Worm (Caenorhabditis elegans) whole organism, L1 larva: ENCODE data around the gene npr-9.

ENCODE experiments used
- C16A3.4 ChIP-seq: fragments of 150-350 bp; optimal IDR thresholded peaks from 2 replicates; lab custom pipeline; 2014; ENCODE audit warnings: missing biosample characterization, missing genetic modification characterization
- C34B4.2 ChIP-seq: sonication (generic microtip); optimal IDR thresholded peaks from 2 replicates; lab custom pipeline; 2017; ENCODE audit warnings: mild to moderate bottlenecking, missing genetic modification characterization, missing compliant biosample characterization
- F16B12.6 ChIP-seq: fragments of 150-350 bp; optimal IDR thresholded peaks from 2 replicates; lab custom pipeline; 2014; ENCODE audit warnings: missing biosample characterization, missing genetic modification characterization
- alr-1 ChIP-seq: fragments of 200-800 bp; sonication (Bioruptor generic); optimal IDR thresholded peaks from 2 replicates; lab custom pipeline; 2018; ENCODE audit warnings: borderline replicate concordance, mild to moderate bottlenecking, missing genetic modification characterization, missing compliant biosample characterization
- blmp-1 ChIP-seq: fragments of 150-350 bp; optimal IDR thresholded peaks from 2 replicates; lab custom pipeline; 2014; ENCODE audit warnings: missing biosample characterization, missing genetic modification characterization
- ceh-8 ChIP-seq: fragments of 200-800 bp; sonication (Bioruptor generic); optimal IDR thresholded peaks from 2 replicates; lab custom pipeline; 2018; ENCODE audit warnings: mild to moderate bottlenecking, missing genetic modification characterization, moderate library complexity, missing compliant biosample characterization
- ceh-82 ChIP-seq, 3 experiments: fragments of 150-350 bp in 1 of 3; sonication (generic microtip) in 2 of 3; optimal IDR thresholded peaks; 2 replicates each; lab custom pipeline; 2014 to 2017; ENCODE audit warnings: missing biosample characterization in 3 of 3, missing genetic modification characterization in 3 of 3
- ces-1 ChIP-seq: fragments of 150-350 bp; optimal IDR thresholded peaks from 2 replicates; lab custom pipeline; 2014; ENCODE audit warnings: missing biosample characterization, missing genetic modification reagents, missing genetic modification characterization
- dpl-1 ChIP-seq, 3 experiments: fragments of 150-350 bp in 2 of 3; sonication (generic microtip) in 1 of 3; optimal IDR thresholded peaks; 2 replicates each; lab custom pipeline; 2014 to 2017; ENCODE audit warnings: missing biosample characterization in 3 of 3, missing genetic modification characterization in 3 of 3, missing genetic modification reagents in 3 of 3
- efl-1 ChIP-seq, 4 experiments: fragments of 150-350 bp; optimal IDR thresholded peaks in 3 of 4; peaks in 1 of 4; 1 replicate in 1 of 4; 2 replicates in 3 of 4; lab custom pipeline; 2014; ENCODE audit warnings: missing biosample characterization in 2 of 4, missing genetic modification characterization in 2 of 4, missing genetic modification reagents in 2 of 4
- efl-3 ChIP-seq: fragments of 200-800 bp; sonication (Bioruptor generic); optimal IDR thresholded peaks from 2 replicates; lab custom pipeline; 2018; ENCODE audit warnings: mild to moderate bottlenecking, missing genetic modification characterization, missing compliant biosample characterization
- egl-13 ChIP-seq: sonication (generic microtip); optimal IDR thresholded peaks from 2 replicates; lab custom pipeline; 2016; ENCODE audit warnings: missing genotype, missing genetic modification reagents, missing genetic modification characterization, missing compliant biosample characterization
- elt-2 ChIP-seq: sonication (generic microtip); optimal IDR thresholded peaks from 2 replicates; lab custom pipeline; 2016; ENCODE audit warnings: missing genetic modification characterization, mild to moderate bottlenecking, inconsistent platforms, missing compliant biosample characterization, missing genetic modification reagents
- elt-3 ChIP-seq, 6 experiments: fragments of 150-350 bp in 1 of 6; sonication (generic microtip); optimal IDR thresholded peaks; 2 replicates each; lab custom pipeline; 2017 to 2018; ENCODE audit warnings: missing biosample characterization in 6 of 6, missing genetic modification characterization in 6 of 6, inconsistent platforms in 1 of 6
- hlh-17 ChIP-seq: fragments of 200-800 bp; sonication (Bioruptor generic); optimal IDR thresholded peaks from 2 replicates; lab custom pipeline; 2018; ENCODE audit warnings: missing genetic modification characterization, mild to moderate bottlenecking, missing compliant biosample characterization, moderate library complexity, borderline replicate concordance
- hlh-4 ChIP-seq: sonication (generic microtip); optimal IDR thresholded peaks from 2 replicates; lab custom pipeline; 2016; ENCODE audit warnings: mild to moderate bottlenecking, missing genetic modification characterization, missing compliant biosample characterization
- isw-1 ChIP-seq: fragments of 200-800 bp; sonication (Bioruptor generic); IDR thresholded peaks from 2 replicates; pipeline ENCODE4 v1.3.6; 2022; ENCODE audit warnings: missing genetic modification characterization, missing compliant biosample characterization
- jun-1 ChIP-seq: fragments of 150-350 bp; optimal IDR thresholded peaks from 2 replicates; lab custom pipeline; 2014; ENCODE audit warnings: missing biosample characterization, missing genetic modification reagents, missing genetic modification characterization
- lin-14 ChIP-seq: fragments of 200-800 bp; sonication (Bioruptor generic); optimal IDR thresholded peaks from 2 replicates; lab custom pipeline; 2018; ENCODE audit warnings: mild to moderate bottlenecking, missing genetic modification characterization, moderate library complexity, missing compliant biosample characterization
- lin-15B ChIP-seq: fragments of 150-350 bp; sonication (generic microtip); optimal IDR thresholded peaks from 3 replicates; lab custom pipeline; 2014; ENCODE audit warnings: missing biosample characterization, missing genetic modification characterization
- lin-35 ChIP-seq, 2 experiments: fragments of 150-350 bp; optimal IDR thresholded peaks; 2 replicates each; lab custom pipeline; 2014; ENCODE audit warnings: missing biosample characterization in 2 of 2, missing genetic modification characterization in 2 of 2, missing genetic modification reagents in 2 of 2
- lsy-2 ChIP-seq, 2 experiments: fragments of 150-350 bp; optimal IDR thresholded peaks; 2 replicates each; lab custom pipeline; 2014; ENCODE audit warnings: missing biosample characterization in 2 of 2, missing genetic modification characterization in 2 of 2
- mdl-1 ChIP-seq, 2 experiments: fragments of 150-350 bp; optimal IDR thresholded peaks; 2 replicates each; lab custom pipeline; 2014 to 2017; ENCODE audit warnings: missing biosample characterization in 2 of 2, missing genetic modification characterization in 2 of 2, inconsistent platforms in 1 of 2
- mep-1 ChIP-seq: fragments of 150-350 bp; optimal IDR thresholded peaks from 2 replicates; lab custom pipeline; 2014; ENCODE audit warnings: missing biosample characterization, missing genetic modification characterization
- nhr-19 ChIP-seq: fragments of 200-800 bp; sonication (Bioruptor generic); conservative IDR thresholded peaks from 2 replicates; pipeline ENCODE4 v1.3.6; 2022; ENCODE audit warnings: missing genetic modification characterization, missing compliant biosample characterization
- nhr-20 ChIP-seq: sonication (generic microtip); optimal IDR thresholded peaks from 2 replicates; lab custom pipeline; 2016; ENCODE audit warnings: mild to moderate bottlenecking, missing genetic modification characterization, missing compliant biosample characterization
- nhr-47 ChIP-seq: sonication (generic microtip); optimal IDR thresholded peaks from 2 replicates; lab custom pipeline; 2016; ENCODE audit warnings: mild to moderate bottlenecking, missing genetic modification characterization, moderate library complexity, missing compliant biosample characterization
- nhr-71 ChIP-seq: sonication (generic microtip); optimal IDR thresholded peaks from 2 replicates; lab custom pipeline; 2016; ENCODE audit warnings: mild to moderate bottlenecking, missing genetic modification characterization, moderate library complexity, missing compliant biosample characterization
- nhr-77 ChIP-seq: fragments of 150-350 bp; optimal IDR thresholded peaks from 2 replicates; lab custom pipeline; 2014; ENCODE audit warnings: missing biosample characterization, missing genetic modification characterization
- nhr-84 ChIP-seq: sonication (generic microtip); optimal IDR thresholded peaks from 2 replicates; lab custom pipeline; 2017; ENCODE audit warnings: missing biosample characterization, missing genetic modification characterization
- nhr-85 ChIP-seq: sonication (generic microtip); peaks from one replicate; lab custom pipeline; 2016; ENCODE audit warnings: missing genetic modification characterization, inconsistent platforms, missing compliant biosample characterization
- nhr-90 ChIP-seq: sonication (generic microtip); optimal IDR thresholded peaks from 2 replicates; lab custom pipeline; 2016; ENCODE audit warnings: mild to moderate bottlenecking, missing genetic modification characterization, missing compliant biosample characterization; ENCODE audit not compliant: poor library complexity
- pqm-1 ChIP-seq: sonication (generic microtip); optimal IDR thresholded peaks from 3 replicates; lab custom pipeline; 2017; ENCODE audit warnings: missing biosample characterization, missing genetic modification characterization
- rnt-1 ChIP-seq: sonication (generic microtip); optimal IDR thresholded peaks from 2 replicates; lab custom pipeline; 2016; ENCODE audit warnings: mild to moderate bottlenecking, missing genetic modification characterization, moderate library complexity, missing compliant biosample characterization
- snpc-4 ChIP-seq: fragments of 150-350 bp; optimal IDR thresholded peaks from 2 replicates; lab custom pipeline; 2014; ENCODE audit warnings: missing biosample characterization, missing genetic modification characterization
- snu-23 ChIP-seq: sonication (generic microtip); optimal IDR thresholded peaks from 2 replicates; lab custom pipeline; 2016; ENCODE audit warnings: missing genetic modification characterization, missing compliant biosample characterization
- swsn-7 ChIP-seq: sonication (generic microtip); optimal IDR thresholded peaks from 2 replicates; lab custom pipeline; 2016; ENCODE audit warnings: missing genetic modification characterization, missing compliant biosample characterization
- unc-130 ChIP-seq: fragments of 150-350 bp; optimal IDR thresholded peaks from 2 replicates; lab custom pipeline; 2017; ENCODE audit warnings: missing biosample characterization, missing genetic modification characterization, inconsistent platforms
- vab-15 ChIP-seq: sonication (generic microtip); optimal IDR thresholded peaks from 2 replicates; lab custom pipeline; 2017; ENCODE audit warnings: missing genotype, mild to moderate bottlenecking, missing genetic modification characterization, missing compliant biosample characterization
- xbp-1 ChIP-seq: sonication (generic microtip); optimal IDR thresholded peaks from 2 replicates; lab custom pipeline; 2016; ENCODE audit warnings: missing genetic modification characterization, missing compliant biosample characterization
- zip-4 ChIP-seq: fragments of 200-800 bp; sonication (Bioruptor generic); optimal IDR thresholded peaks from 2 replicates; lab custom pipeline; 2018; ENCODE audit warnings: mild to moderate bottlenecking, missing genetic modification characterization, moderate library complexity, missing compliant biosample characterization

The npr-9 gene

ce11 chrX:11328710-11329109 is 814 bp upstream of the npr-9 start:
- TF ChIP-seq vab-15 (tag; lab: Kevin White, UChicago) (no peak), egl-13 (no peak), nhr-84 (no peak), nhr-77 (tag; lab: Kevin White, UChicago) (no peak), ces-1 (GFP tag; lab: Kevin White, UChicago) (no peak), lin-14 (GFP tag; lab: Kevin White, UChicago) (peak; percentile 63), rnt-1 (no peak), efl-1 (optimal IDR thresholded peaks at IDR 0.05; lab: Kevin White, UChicago) (no peak), efl-1 (GFP tag; optimal IDR thresholded peaks at IDR 0.05 in 1 of 2; lab: Kevin White, UChicago) (peak in 1 of 2 experiments; percentile 53), ceh-82 (tag; optimal IDR thresholded peaks at IDR 0.05; lab: Kevin White, UChicago) (no peak), hlh-4 (tag; lab: Kevin White, UChicago) (no peak), isw-1 (GFP tag; lab: Robert Waterston, UW) (no peak), nhr-20 (tag; lab: Kevin White, UChicago) (no peak)
- TF ChIP-seq, all 84 proteins: peak for 2

- TF ChIP-seq nhr-47 (tag; lab: Kevin White, UChicago), result no peak
- no peak for TF ChIP-seq alr-1
- no peak for TF ChIP-seq efl-3 (GFP tag; lab: Kevin White, UChicago)
Observed at ce11 chrX:11337095-11337494, 7.6 kb downstream of the npr-9 start.

DNA sequence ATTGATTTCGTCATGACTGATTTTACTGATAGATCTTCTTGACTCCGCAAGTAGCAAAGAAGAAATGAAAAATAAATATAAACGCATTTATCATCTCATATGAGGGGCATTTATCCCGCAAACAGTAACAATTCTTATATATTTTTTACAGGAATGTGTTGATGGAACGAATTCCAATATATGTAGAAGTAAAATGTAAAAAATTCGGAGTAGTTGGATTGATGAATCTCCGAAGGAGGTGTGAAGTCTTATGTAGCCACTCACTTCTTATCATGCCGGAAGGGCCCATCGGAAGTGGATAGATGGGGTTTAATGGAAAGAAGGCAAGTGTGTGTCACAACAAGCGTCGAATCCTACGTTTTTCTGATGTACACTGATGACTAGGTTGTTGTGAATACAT is 8.3 kb downstream of the npr-9 start, which contains the start of gene gcy-9:
Gene gcy-9, minus strand, starts transcription at position 101 of the 400 bp plus-strand sequence.
- TF ChIP-seq mdl-1 (tag; optimal IDR thresholded peaks at IDR 0.05; lab: Kevin White, UChicago), result no peak
- no peak for TF ChIP-seq elt-2
- no peak for TF ChIP-seq lin-35 (GFP tag; optimal IDR thresholded peaks at IDR 0.05; lab: Kevin White, UChicago)
- no peak for TF ChIP-seq jun-1 (tag; lab: Kevin White, UChicago)
- TF ChIP-seq nhr-71, result no peak
- no peak for TF ChIP-seq pqm-1 (tag; lab: Kevin White, UChicago)

- TF ChIP-seq nhr-47 (tag; lab: Kevin White, UChicago) (peak; percentile 49), lin-14 (GFP tag; lab: Kevin White, UChicago) (peak; percentile 78), rnt-1 (peak; percentile 60), nhr-77 (tag; lab: Kevin White, UChicago) (peak; percentile 9), nhr-71 (peak; percentile 61), snpc-4 (tag; lab: Kevin White, UChicago) (no peak), xbp-1 (peak; percentile 24), lin-35 (GFP tag; optimal IDR thresholded peaks at IDR 0.05; lab: Kevin White, UChicago) (peak; percentile 24 to 70), C34B4.2 (tag; lab: Kevin White, UChicago) (no peak), dpl-1 (GFP tag; optimal IDR thresholded peaks at IDR 0.05; lab: Kevin White, UChicago) (peak in 2 of 3 experiments; percentile 28 to 30), efl-1 (optimal IDR thresholded peaks at IDR 0.05; lab: Kevin White, UChicago) (peak; percentile 27 to 31), efl-1 (GFP tag; optimal IDR thresholded peaks at IDR 0.05 in 1 of 2; lab: Kevin White, UChicago) (no peak), nhr-20 (tag; lab: Kevin White, UChicago) (peak; percentile 65), C16A3.4 (tag; lab: Kevin White, UChicago) (peak; percentile 32), zip-4 (GFP tag; lab: Kevin White, UChicago) (no peak), snu-23 (GFP tag; lab: Kevin White, UChicago) (peak; percentile 69), isw-1 (GFP tag; lab: Robert Waterston, UW) (no peak), lsy-2 (tag; optimal IDR thresholded peaks at IDR 0.05; lab: Kevin White, UChicago) (peak in 1 of 2 experiments; percentile 54), blmp-1 (tag; lab: Kevin White, UChicago) (peak; percentile 44), ceh-82 (tag; optimal IDR thresholded peaks at IDR 0.05; lab: Kevin White, UChicago) (peak in 1 of 3 experiments; percentile 24), nhr-85 (peak; percentile 93), elt-2 (peak; percentile 69), lin-15B (tag; lab: Kevin White, UChicago) (no peak), nhr-19 (GFP tag; lab: Robert Waterston, UW) (0 out of 2 replicates have a peak, but pooled peaks have one; percentile 33), F16B12.6 (tag; lab: Kevin White, UChicago) (peak; percentile 80), mdl-1 (tag; optimal IDR thresholded peaks at IDR 0.05; lab: Kevin White, UChicago) (peak in 1 of 2 experiments; percentile 9), unc-130 (tag; lab: Kevin White, UChicago) (peak; percentile 47), mep-1 (tag; lab: Kevin White, UChicago) (peak; percentile 50), nhr-90 (tag; lab: Kevin White, UChicago) (peak; percentile 73), swsn-7 (tag; lab: Kevin White, UChicago) (peak; percentile 34), efl-3 (GFP tag; lab: Kevin White, UChicago) (peak; percentile 35), hlh-17 (GFP tag; lab: Kevin White, UChicago) (no peak), elt-3 (tag; optimal IDR thresholded peaks at IDR 0.05; lab: Kevin White, UChicago) (peak in 2 of 6 experiments; percentile 34 to 40), ceh-8 (GFP tag; lab: Kevin White, UChicago) (no peak)
Observed at ce11 chrX:11339375-11339924, 9.9 kb downstream of the npr-9 start, which contains the start of gene aco-1. Gene aco-1 (plus strand): TSS chrX:11339874.
